Worm (Caenorhabditis elegans) whole organism, L1 larva: ENCODE data around the gene alh-6.

Experiments
- aly-2 ChIP-seq: fragments of 150-350 bp; optimal IDR thresholded peaks from 2 replicates; lab custom pipeline; 2014; ENCODE audit warnings: missing biosample characterization, missing genetic modification characterization
- ceh-8 ChIP-seq: fragments of 200-800 bp; sonication (Bioruptor generic); optimal IDR thresholded peaks from 2 replicates; lab custom pipeline; 2018; ENCODE audit warnings: mild to moderate bottlenecking, missing genetic modification characterization, moderate library complexity, missing compliant biosample characterization
- ceh-82 ChIP-seq, 3 experiments: fragments of 150-350 bp in 1 of 3; sonication (generic microtip) in 2 of 3; optimal IDR thresholded peaks; 2 replicates each; lab custom pipeline; 2014 to 2017; ENCODE audit warnings: missing biosample characterization in 3 of 3, missing genetic modification characterization in 3 of 3
- ceh-90 ChIP-seq: sonication (generic microtip); optimal IDR thresholded peaks from 2 replicates; lab custom pipeline; 2016; ENCODE audit warnings: missing genetic modification characterization, missing compliant biosample characterization
- ces-1 ChIP-seq: fragments of 150-350 bp; optimal IDR thresholded peaks from 2 replicates; lab custom pipeline; 2014; ENCODE audit warnings: missing biosample characterization, missing genetic modification reagents, missing genetic modification characterization
- dpl-1 ChIP-seq, 3 experiments: fragments of 150-350 bp in 2 of 3; sonication (generic microtip) in 1 of 3; optimal IDR thresholded peaks; 2 replicates each; lab custom pipeline; 2014 to 2017; ENCODE audit warnings: missing biosample characterization in 3 of 3, missing genetic modification characterization in 3 of 3, missing genetic modification reagents in 3 of 3
- efl-1 ChIP-seq, 4 experiments: fragments of 150-350 bp; optimal IDR thresholded peaks in 3 of 4; peaks in 1 of 4; 1 replicate in 1 of 4; 2 replicates in 3 of 4; lab custom pipeline; 2014; ENCODE audit warnings: missing biosample characterization in 2 of 4, missing genetic modification characterization in 2 of 4, missing genetic modification reagents in 2 of 4
- egl-13 ChIP-seq: sonication (generic microtip); optimal IDR thresholded peaks from 2 replicates; lab custom pipeline; 2016; ENCODE audit warnings: missing genotype, missing genetic modification reagents, missing genetic modification characterization, missing compliant biosample characterization
- egl-27 ChIP-seq, 2 experiments: fragments of 150-350 bp in 1 of 2; sonication (generic microtip); optimal IDR thresholded peaks; 3 replicates each; lab custom pipeline; 2017 to 2018; ENCODE audit warnings: missing biosample characterization in 2 of 2, missing genetic modification characterization in 2 of 2, missing genetic modification reagents in 2 of 2
- fkh-8 ChIP-seq: sonication (generic microtip); optimal IDR thresholded peaks from 2 replicates; lab custom pipeline; 2016; ENCODE audit warnings: mild to moderate bottlenecking, missing genetic modification characterization, missing compliant biosample characterization
- hlh-17 ChIP-seq: fragments of 200-800 bp; sonication (Bioruptor generic); optimal IDR thresholded peaks from 2 replicates; lab custom pipeline; 2018; ENCODE audit warnings: missing genetic modification characterization, mild to moderate bottlenecking, missing compliant biosample characterization, moderate library complexity, borderline replicate concordance
- irx-1 ChIP-seq: sonication (generic microtip); optimal IDR thresholded peaks from 2 replicates; lab custom pipeline; 2016; ENCODE audit warnings: missing genetic modification characterization, missing compliant biosample characterization
- isw-1 ChIP-seq: fragments of 200-800 bp; sonication (Bioruptor generic); IDR thresholded peaks from 2 replicates; pipeline ENCODE4 v1.3.6; 2022; ENCODE audit warnings: missing genetic modification characterization, missing compliant biosample characterization
- lin-13 ChIP-seq: fragments of 150-350 bp; optimal IDR thresholded peaks from 2 replicates; lab custom pipeline; 2014; ENCODE audit warnings: missing biosample characterization, missing genetic modification reagents, missing genetic modification characterization
- lin-14 ChIP-seq: fragments of 200-800 bp; sonication (Bioruptor generic); optimal IDR thresholded peaks from 2 replicates; lab custom pipeline; 2018; ENCODE audit warnings: mild to moderate bottlenecking, missing genetic modification characterization, moderate library complexity, missing compliant biosample characterization
- lin-15B ChIP-seq: fragments of 150-350 bp; sonication (generic microtip); optimal IDR thresholded peaks from 3 replicates; lab custom pipeline; 2014; ENCODE audit warnings: missing biosample characterization, missing genetic modification characterization
- lin-35 ChIP-seq, 2 experiments: fragments of 150-350 bp; optimal IDR thresholded peaks; 2 replicates each; lab custom pipeline; 2014; ENCODE audit warnings: missing biosample characterization in 2 of 2, missing genetic modification characterization in 2 of 2, missing genetic modification reagents in 2 of 2
- lin-39 ChIP-seq: fragments of 150-350 bp; optimal IDR thresholded peaks from 2 replicates; lab custom pipeline; 2014; ENCODE audit warnings: missing biosample characterization, missing genetic modification reagents, missing genetic modification characterization
- lir-3 ChIP-seq: sonication (generic microtip); optimal IDR thresholded peaks from 2 replicates; lab custom pipeline; 2016; ENCODE audit warnings: mild to moderate bottlenecking, missing genetic modification characterization, moderate library complexity, missing compliant biosample characterization; ENCODE audit not compliant: poor library complexity
- lsy-2 ChIP-seq, 2 experiments: fragments of 150-350 bp; optimal IDR thresholded peaks; 2 replicates each; lab custom pipeline; 2014; ENCODE audit warnings: missing biosample characterization in 2 of 2, missing genetic modification characterization in 2 of 2
- nhr-11 ChIP-seq: fragments of 150-350 bp; optimal IDR thresholded peaks from 2 replicates; lab custom pipeline; 2014; ENCODE audit warnings: missing biosample characterization, missing genetic modification characterization
- nhr-12 ChIP-seq: sonication (generic microtip); optimal IDR thresholded peaks from 2 replicates; lab custom pipeline; 2017; ENCODE audit warnings: missing biosample characterization, missing genetic modification characterization
- nhr-28 ChIP-seq: fragments of 150-350 bp; optimal IDR thresholded peaks from 2 replicates; lab custom pipeline; 2014; ENCODE audit warnings: missing biosample characterization, missing genetic modification characterization
- nhr-47 ChIP-seq: sonication (generic microtip); optimal IDR thresholded peaks from 2 replicates; lab custom pipeline; 2016; ENCODE audit warnings: mild to moderate bottlenecking, missing genetic modification characterization, moderate library complexity, missing compliant biosample characterization
- nhr-71 ChIP-seq: sonication (generic microtip); optimal IDR thresholded peaks from 2 replicates; lab custom pipeline; 2016; ENCODE audit warnings: mild to moderate bottlenecking, missing genetic modification characterization, moderate library complexity, missing compliant biosample characterization
- nhr-85 ChIP-seq: sonication (generic microtip); peaks from one replicate; lab custom pipeline; 2016; ENCODE audit warnings: missing genetic modification characterization, inconsistent platforms, missing compliant biosample characterization
- nhr-90 ChIP-seq: sonication (generic microtip); optimal IDR thresholded peaks from 2 replicates; lab custom pipeline; 2016; ENCODE audit warnings: mild to moderate bottlenecking, missing genetic modification characterization, missing compliant biosample characterization; ENCODE audit not compliant: poor library complexity
- skn-1 ChIP-seq: fragments of 150-350 bp; optimal IDR thresholded peaks from 2 replicates; lab custom pipeline; 2014; ENCODE audit warnings: missing biosample characterization, missing genetic modification characterization
- snu-23 ChIP-seq: sonication (generic microtip); optimal IDR thresholded peaks from 2 replicates; lab custom pipeline; 2016; ENCODE audit warnings: missing genetic modification characterization, missing compliant biosample characterization
- sptf-1 ChIP-seq: fragments of 150-350 bp; optimal IDR thresholded peaks from 2 replicates; lab custom pipeline; 2014; ENCODE audit warnings: missing biosample characterization, missing genetic modification characterization
- sup-37 ChIP-seq: fragments of 200-800 bp; sonication (Bioruptor generic); optimal IDR thresholded peaks from 2 replicates; lab custom pipeline; 2018; ENCODE audit warnings: mild to moderate bottlenecking, missing genetic modification characterization, missing compliant biosample characterization
- tbx-2 ChIP-seq: sonication (generic microtip); optimal IDR thresholded peaks from 2 replicates; lab custom pipeline; 2016; ENCODE audit warnings: missing genetic modification characterization, missing compliant biosample characterization
- tlp-1 ChIP-seq: fragments of 150-350 bp; optimal IDR thresholded peaks from 2 replicates; lab custom pipeline; 2014; ENCODE audit warnings: missing biosample characterization, missing genetic modification characterization
- unc-30 ChIP-seq: sonication (generic microtip); optimal IDR thresholded peaks from 2 replicates; lab custom pipeline; 2017; ENCODE audit warnings: missing biosample characterization, missing genetic modification characterization
- unc-86 ChIP-seq: sonication (generic microtip); optimal IDR thresholded peaks from 2 replicates; lab custom pipeline; 2016; ENCODE audit warnings: missing genetic modification characterization, missing compliant biosample characterization
- vab-15 ChIP-seq: sonication (generic microtip); optimal IDR thresholded peaks from 2 replicates; lab custom pipeline; 2017; ENCODE audit warnings: missing genotype, mild to moderate bottlenecking, missing genetic modification characterization, missing compliant biosample characterization
- xbp-1 ChIP-seq: sonication (generic microtip); optimal IDR thresholded peaks from 2 replicates; lab custom pipeline; 2016; ENCODE audit warnings: missing genetic modification characterization, missing compliant biosample characterization
- zag-1 ChIP-seq: fragments of 150-350 bp; optimal IDR thresholded peaks from 2 replicates; lab custom pipeline; 2014; ENCODE audit warnings: missing biosample characterization, missing genetic modification characterization
- zip-4 ChIP-seq: fragments of 200-800 bp; sonication (Bioruptor generic); optimal IDR thresholded peaks from 2 replicates; lab custom pipeline; 2018; ENCODE audit warnings: mild to moderate bottlenecking, missing genetic modification characterization, moderate library complexity, missing compliant biosample characterization
- ztf-11 ChIP-seq, 2 experiments: sonication (generic microtip); optimal IDR thresholded peaks; 2 replicates each; lab custom pipeline; 2016 to 2017; ENCODE audit warnings: missing genetic modification characterization in 2 of 2, missing biosample characterization in 1 of 2, missing compliant biosample characterization in 1 of 2
- ztf-4 ChIP-seq: fragments of 150-350 bp; optimal IDR thresholded peaks from 2 replicates; lab custom pipeline; 2014; ENCODE audit warnings: missing biosample characterization, missing genetic modification characterization

alh-6 gene

DNA sequence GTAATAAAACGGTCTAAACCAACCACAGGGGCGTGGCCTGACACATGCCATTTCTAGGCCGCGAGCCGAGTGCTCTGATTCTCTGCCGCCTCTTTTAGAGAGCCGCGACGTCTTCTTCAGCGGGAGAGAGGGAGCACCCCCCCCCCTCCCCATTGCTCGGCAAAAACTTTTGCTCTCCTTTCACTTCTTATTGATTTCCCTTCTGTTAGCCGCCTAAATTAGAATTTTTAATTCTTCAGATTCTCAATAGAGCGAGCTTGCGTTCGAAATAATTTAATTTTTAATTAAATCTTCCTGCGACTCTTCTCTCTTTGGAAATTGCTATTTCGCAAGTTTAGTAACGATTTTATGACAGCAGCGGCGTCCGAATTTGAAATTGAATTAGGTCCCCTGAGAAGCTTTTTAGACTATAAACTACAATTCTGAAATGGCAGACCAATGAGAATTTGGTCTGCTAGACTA lies 13.3 kb upstream of the alh-6 start:
- TF ChIP-seq irx-1 = no peak
- TF ChIP-seq ces-1 (GFP tag; lab: Kevin White, UChicago) = peak; percentile 55
- TF ChIP-seq zag-1 (tag; lab: Kevin White, UChicago) = no peak
- TF ChIP-seq ceh-90 = no peak
- peak in 1 of 2 experiments; percentile 39 for TF ChIP-seq lin-35 (GFP tag; optimal IDR thresholded peaks at IDR 0.05; lab: Kevin White, UChicago)
- TF ChIP-seq dpl-1 (GFP tag; optimal IDR thresholded peaks at IDR 0.05; lab: Kevin White, UChicago) = peak in 1 of 3 experiments; percentile 54
- TF ChIP-seq unc-86 (tag; lab: Kevin White, UChicago) = peak; percentile 55
- TF ChIP-seq xbp-1 (tag; lab: Kevin White, UChicago) = no peak
- no peak for TF ChIP-seq nhr-85 (tag; lab: Kevin White, UChicago)
- peak; percentile 35 for TF ChIP-seq tbx-2 (tag; lab: Kevin White, UChicago)
- TF ChIP-seq skn-1 = no peak
- no peak for TF ChIP-seq ztf-4 (tag; lab: Kevin White, UChicago)
- TF ChIP-seq lin-13 (GFP tag; lab: Kevin White, UChicago) = no peak
- TF ChIP-seq vab-15 (tag; lab: Kevin White, UChicago) = no peak
- no peak for TF ChIP-seq lir-3 (tag; lab: Kevin White, UChicago)
- TF ChIP-seq ceh-8 (GFP tag; lab: Kevin White, UChicago) = peak; percentile 15
- TF ChIP-seq nhr-90 (tag; lab: Kevin White, UChicago) = no peak
- TF ChIP-seq zip-4 = no peak
- TF ChIP-seq hlh-17 (GFP tag; lab: Kevin White, UChicago) = no peak
- TF ChIP-seq lsy-2 (tag; optimal IDR thresholded peaks at IDR 0.05; lab: Kevin White, UChicago) = peak; percentile 28 to 34
- peak; percentile 25 to 30 for TF ChIP-seq efl-1 (optimal IDR thresholded peaks at IDR 0.05; lab: Kevin White, UChicago)
- TF ChIP-seq efl-1 (GFP tag; optimal IDR thresholded peaks at IDR 0.05 in 1 of 2; lab: Kevin White, UChicago) = peak in 1 of 2 experiments; percentile 28
- TF ChIP-seq sptf-1 (tag; lab: Kevin White, UChicago) = no peak
- peak; percentile 31 for TF ChIP-seq lin-15B (tag; lab: Kevin White, UChicago)
- peak; percentile 50 for TF ChIP-seq fkh-8 (tag; lab: Kevin White, UChicago)
- peak; percentile 19; the same call in 1 of the 2 replicates for TF ChIP-seq isw-1 (GFP tag; lab: Robert Waterston, UW)
- peak in 1 of 3 experiments; percentile 50 for TF ChIP-seq ceh-82 (tag; optimal IDR thresholded peaks at IDR 0.05; lab: Kevin White, UChicago)
- TF ChIP-seq ztf-11 (tag; optimal IDR thresholded peaks at IDR 0.05; lab: Kevin White, UChicago) = no peak
- TF ChIP-seq lin-14 = peak; percentile 69
- no peak for TF ChIP-seq aly-2 (tag; lab: Kevin White, UChicago)
- TF ChIP-seq nhr-28 (tag; lab: Kevin White, UChicago) = no peak
- no peak for TF ChIP-seq sup-37
- TF ChIP-seq snu-23 (GFP tag; lab: Kevin White, UChicago) = no peak
- no peak for TF ChIP-seq unc-30
- TF ChIP-seq nhr-12 (tag; lab: Kevin White, UChicago) = no peak
- TF ChIP-seq nhr-47 (tag; lab: Kevin White, UChicago) = peak; percentile 46
- no peak for TF ChIP-seq lin-39 (tag; lab: Kevin White, UChicago)
- peak; percentile 19 for TF ChIP-seq egl-13 (tag; lab: Kevin White, UChicago)
- TF ChIP-seq nhr-71 (tag; lab: Kevin White, UChicago) = peak; percentile 51
- TF ChIP-seq nhr-11 = no peak
- no peak for TF ChIP-seq egl-27 (tag; optimal IDR thresholded peaks at IDR 0.05; lab: Kevin White, UChicago)
- no peak for TF ChIP-seq tlp-1
